Worm (Caenorhabditis elegans): Measurements from ENCODE around the gene coa-3.

The coa-3 gene

DNA sequence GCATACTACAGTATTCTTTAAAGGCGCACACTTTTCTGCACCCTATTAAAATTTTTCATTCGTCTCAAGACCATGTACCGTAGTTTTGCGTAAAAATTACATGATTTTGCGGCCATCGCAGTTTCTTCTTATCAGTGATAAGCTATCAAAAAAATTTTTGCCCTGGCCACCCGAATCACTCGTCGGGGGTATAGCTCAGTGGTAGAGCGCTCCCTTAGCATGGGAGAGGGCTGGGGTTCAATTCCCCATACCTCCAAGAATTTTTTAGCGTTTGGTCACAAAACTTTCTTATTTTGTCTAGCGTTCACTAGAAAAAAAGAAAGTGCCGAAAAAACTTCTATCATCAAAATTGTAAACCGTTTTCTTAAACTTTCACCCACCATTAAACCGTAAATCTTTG is 37.2 kb downstream of the coa-3 start:
- no peak for TF ChIP-seq nhr-43 (tag; optimal IDR thresholded peaks at IDR 0.05; ENCODE audit: poor library complexity, severe bottlenecking)
- no peak for TF ChIP-seq hmg-11 (tag; optimal IDR thresholded peaks at IDR 0.05)
- no peak for TF ChIP-seq nhr-67 (tag; optimal IDR thresholded peaks at IDR 0.05)
- no peak for TF ChIP-seq tbx-2 (tag; optimal IDR thresholded peaks at IDR 0.05)
- no peak for TF ChIP-seq ztf-4 (tag; optimal IDR thresholded peaks at IDR 0.05)
- TF ChIP-seq elt-2 (tag; optimal IDR thresholded peaks at IDR 0.05): peak; percentile 58
- no peak for TF ChIP-seq lin-39 (tag; optimal IDR thresholded peaks at IDR 0.05)
- no peak for TF ChIP-seq nhr-12 (tag; optimal IDR thresholded peaks at IDR 0.05)
- no peak for TF ChIP-seq sea-2 (GFP tag; optimal IDR thresholded peaks at IDR 0.05)
- TF ChIP-seq pha-4 (tag; optimal IDR thresholded peaks at IDR 0.05): no peak
- TF ChIP-seq pqm-1 (tag; optimal IDR thresholded peaks at IDR 0.05): no peak
- no peak for TF ChIP-seq egl-5 (tag; optimal IDR thresholded peaks at IDR 0.05)
- TF ChIP-seq lsy-12 (tag; optimal IDR thresholded peaks at IDR 0.05): peak; percentile 24
- no peak for TF ChIP-seq aly-2 (tag; optimal IDR thresholded peaks at IDR 0.05)

- no peak for TF ChIP-seq unc-62 (GFP tag; optimal IDR thresholded peaks at IDR 0.05)
- TF ChIP-seq hmg-11 (tag; optimal IDR thresholded peaks at IDR 0.05): no peak
- TF ChIP-seq lin-39 (tag; optimal IDR thresholded peaks at IDR 0.05): no peak
- TF ChIP-seq ceh-16 (tag; optimal IDR thresholded peaks at IDR 0.05): no peak
- TF ChIP-seq eor-1 (tag; optimal IDR thresholded peaks at IDR 0.05): no peak
- no peak for TF ChIP-seq ceh-9 (tag; optimal IDR thresholded peaks at IDR 0.05)
- TF ChIP-seq nhr-23 (tag; optimal IDR thresholded peaks at IDR 0.05): peak; percentile 98
- TF ChIP-seq skn-1 (tag; optimal IDR thresholded peaks at IDR 0.05): no peak
- no peak for TF ChIP-seq nhr-28 (tag; optimal IDR thresholded peaks at IDR 0.05)
- no peak for TF ChIP-seq nfya-1 (tag; optimal IDR thresholded peaks at IDR 0.05; ENCODE audit: insufficient read depth)
- no peak for TF ChIP-seq zag-1 (tag; optimal IDR thresholded peaks at IDR 0.05)
- TF ChIP-seq lsy-12 (tag; optimal IDR thresholded peaks at IDR 0.05): peak; percentile 21
- TF ChIP-seq sea-2 (GFP tag; optimal IDR thresholded peaks at IDR 0.05): no peak
- TF ChIP-seq elt-3 (tag; optimal IDR thresholded peaks at IDR 0.05): peak in 2 of 3 experiments; percentile 56 to 75
- no peak for TF ChIP-seq nhr-25 (tag; optimal IDR thresholded peaks at IDR 0.05)
These were observed 39.9 kb downstream of the coa-3 start, which contains the start of gene dao-2 for ce11 chrII:4562503-4563000. Gene dao-2, plus strand, starts transcription at chrII:4562950.

DNA sequence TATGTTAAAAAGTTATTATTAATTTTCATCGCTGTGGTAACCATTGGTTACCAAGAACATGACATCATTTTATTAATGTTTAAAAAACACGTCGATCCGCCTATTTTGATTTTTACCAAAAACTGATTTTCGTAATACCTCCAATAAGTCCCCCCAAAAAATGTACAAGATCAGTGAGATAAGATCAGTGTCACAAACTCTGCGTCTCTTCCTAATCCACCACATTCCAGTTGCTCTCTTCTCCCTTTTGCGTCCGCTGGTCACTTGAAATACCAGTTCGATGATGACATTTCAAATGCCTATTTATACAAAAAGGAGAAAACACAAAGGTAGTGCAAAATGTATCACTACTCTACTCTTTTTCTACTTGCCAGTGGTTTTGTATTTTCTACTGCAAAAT is 42.4 kb downstream of the coa-3 start, which contains the start of gene M03A1.8:
Gene M03A1.8 (plus strand): TSS at position 269 of the 400 bp plus-strand sequence.
- TF ChIP-seq lsy-12 (tag; optimal IDR thresholded peaks at IDR 0.05) (peak; percentile 40), ceh-9 (tag; optimal IDR thresholded peaks at IDR 0.05) (no peak), elt-1 (tag; optimal IDR thresholded peaks at IDR 0.05) (peak; percentile 1), nhr-11 (tag; optimal IDR thresholded peaks at IDR 0.05) (no peak), nhr-23 (tag; optimal IDR thresholded peaks at IDR 0.05) (peak; percentile 34), nhr-43 (tag; optimal IDR thresholded peaks at IDR 0.05; ENCODE audit: poor library complexity, severe bottlenecking) (peak; percentile 1)

- TF ChIP-seq ceh-28 (tag; optimal IDR thresholded peaks at IDR 0.05) (no peak), daf-12 (tag; optimal IDR thresholded peaks at IDR 0.05) (no peak), elt-3 (tag; optimal IDR thresholded peaks at IDR 0.05) (no peak), lsy-12 (tag; optimal IDR thresholded peaks at IDR 0.05) (no peak), eor-1 (tag; optimal IDR thresholded peaks at IDR 0.05) (no peak), zag-1 (tag; optimal IDR thresholded peaks at IDR 0.05) (no peak)
These were observed 44.9 kb downstream of the coa-3 start, which contains the start of gene M03A1.3 for ce11 chrII:4557487-4557886. Gene M03A1.3, plus strand, starts transcription at chrII:4557787.

DNA sequence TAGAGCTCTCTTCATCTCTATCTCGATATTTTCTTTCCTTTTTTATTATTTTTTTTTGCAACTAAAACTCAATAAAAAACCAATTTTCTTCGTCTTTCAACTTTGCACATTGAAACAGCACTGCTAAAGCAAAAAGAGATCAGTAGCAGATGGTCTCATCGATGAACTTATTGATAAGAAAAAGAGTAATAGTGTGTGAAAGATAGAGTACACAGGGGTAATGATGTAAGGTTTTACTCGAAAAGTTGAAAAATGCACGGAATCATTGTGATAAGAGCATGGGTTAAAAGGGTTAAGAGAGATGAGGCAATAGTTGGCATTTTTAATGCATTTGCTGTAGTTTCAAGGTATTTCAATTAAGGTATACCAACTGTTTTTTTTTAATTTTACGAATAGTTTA is 50.3 kb downstream of the coa-3 start:
- TF ChIP-seq pqm-1 (tag; optimal IDR thresholded peaks at IDR 0.05): peak; percentile 83
- peak; percentile 38 for TF ChIP-seq ztf-4 (tag; optimal IDR thresholded peaks at IDR 0.05)
- no peak for TF ChIP-seq egl-5 (tag; optimal IDR thresholded peaks at IDR 0.05)
- TF ChIP-seq elt-2 (tag; optimal IDR thresholded peaks at IDR 0.05): peak; percentile 76
